Fruit fly (Drosophila melanogaster) whole organism, embryonic: Measurements from ENCODE around the gene Scgbeta.

Experiments
- Bgb ChIP-seq: fragments of 200-800 bp; sonication (Bioruptor generic); IDR thresholded peaks from 2 replicates; pipeline ENCODE4 v1.3.6; 2022; ENCODE audit warnings: missing biosample characterization, missing genetic modification characterization; ENCODE audit not compliant: partially characterized antibody
- CG10462 ChIP-seq: fragments of 200-800 bp; sonication (Bioruptor generic); optimal IDR thresholded peaks from 2 replicates; lab custom pipeline; 2016; ENCODE audit warnings: missing biosample characterization, missing genetic modification characterization
- CG12155 ChIP-seq: fragments of 200-800 bp; sonication (Bioruptor generic); optimal IDR thresholded peaks from 3 replicates; lab custom pipeline; 2016; ENCODE audit warnings: missing biosample characterization, missing genetic modification characterization
- CG12219 ChIP-seq: fragments of 200-800 bp; sonication (Bioruptor generic); optimal IDR thresholded peaks from 3 replicates; lab custom pipeline; 2018; ENCODE audit warnings: missing biosample characterization, mild to moderate bottlenecking, missing genetic modification characterization
- CG12942 ChIP-seq: fragments of 200-800 bp; sonication (Bioruptor generic); optimal IDR thresholded peaks from 3 replicates; lab custom pipeline; 2016; ENCODE audit warnings: missing biosample characterization, missing genetic modification characterization
- CG13123 ChIP-seq: fragments of 200-800 bp; sonication (Bioruptor generic); optimal IDR thresholded peaks from 2 replicates; lab custom pipeline; 2016; ENCODE audit warnings: missing biosample characterization, missing genetic modification characterization
- CG14710 ChIP-seq: fragments of 200-800 bp; sonication (Bioruptor generic); optimal IDR thresholded peaks from 3 replicates; lab custom pipeline; 2019; ENCODE audit warnings: missing biosample characterization, mild to moderate bottlenecking, missing genetic modification characterization, moderate library complexity
- CG15514 ChIP-seq: fragments of 200-800 bp; sonication (Bioruptor generic); optimal IDR thresholded peaks from 3 replicates; lab custom pipeline; 2017; ENCODE audit warnings: missing biosample characterization, missing genetic modification characterization, mild to moderate bottlenecking, moderate library complexity, missing genetic modification reagents
- CG1647 ChIP-seq: fragments of 200-800 bp; sonication (Bioruptor generic); optimal IDR thresholded peaks from 3 replicates; lab custom pipeline; 2016; ENCODE audit warnings: missing biosample characterization, missing genetic modification characterization
- CG18476 ChIP-seq: fragments of 200-800 bp; sonication (Bioruptor generic); optimal IDR thresholded peaks from 2 replicates; lab custom pipeline; 2016; ENCODE audit warnings: missing biosample characterization, mild to moderate bottlenecking, missing genetic modification characterization
- CG30020 ChIP-seq: fragments of 200-800 bp; optimal IDR thresholded peaks from 2 replicates; lab custom pipeline; 2019; ENCODE audit warnings: missing biosample characterization, mild to moderate bottlenecking, missing genetic modification characterization, moderate library complexity
- CG30403 ChIP-seq: fragments of 200-800 bp; sonication (Bioruptor generic); optimal IDR thresholded peaks from 3 replicates; lab custom pipeline; 2016; ENCODE audit warnings: missing biosample characterization, missing genetic modification characterization
- CG3838 ChIP-seq: fragments of 200-800 bp; sonication (Bioruptor generic); optimal IDR thresholded peaks from 3 replicates; lab custom pipeline; 2016; ENCODE audit warnings: missing biosample characterization, missing genetic modification characterization
- CG5180 ChIP-seq: fragments of 200-800 bp; sonication (Bioruptor generic); optimal IDR thresholded peaks from 3 replicates; lab custom pipeline; 2017; ENCODE audit warnings: missing biosample characterization, missing genetic modification characterization, mild to moderate bottlenecking, moderate library complexity, missing genetic modification reagents
- CG5245 ChIP-seq: fragments of 200-800 bp; sonication (Bioruptor generic); optimal IDR thresholded peaks from 3 replicates; lab custom pipeline; 2016; ENCODE audit warnings: missing biosample characterization, missing genetic modification characterization
- CG7745 ChIP-seq: fragments of 200-800 bp; sonication (Bioruptor generic); optimal IDR thresholded peaks from 2 replicates; lab custom pipeline; 2018; ENCODE audit warnings: missing biosample characterization, mild to moderate bottlenecking, missing genetic modification characterization, moderate library complexity
- CG7928 ChIP-seq: fragments of 200-800 bp; sonication (Bioruptor generic); optimal IDR thresholded peaks from 2 replicates; lab custom pipeline; 2017; ENCODE audit warnings: missing biosample characterization, mild to moderate bottlenecking, missing genetic modification characterization
- Chrac-16 ChIP-seq: fragments of 200-800 bp; sonication (Bioruptor generic); optimal IDR thresholded peaks from 3 replicates; lab custom pipeline; 2016; ENCODE audit warnings: missing biosample characterization, missing genetic modification characterization
- CkIIα-i1 ChIP-seq: fragments of 200-800 bp; sonication (Bioruptor generic); IDR thresholded peaks from 2 replicates; pipeline ENCODE4 v1.3.6; 2022; ENCODE audit warnings: missing biosample characterization, missing genetic modification characterization
- E2f2 ChIP-seq: fragments of 200-800 bp; sonication (Bioruptor generic); IDR thresholded peaks from 2 replicates; pipeline ENCODE4 v1.3.6; 2022; ENCODE audit warnings: missing biosample characterization, missing genetic modification characterization
- Elba2 ChIP-seq: fragments of 200-800 bp; sonication (Bioruptor generic); optimal IDR thresholded peaks from 3 replicates; lab custom pipeline; 2016; ENCODE audit warnings: missing biosample characterization, missing genetic modification characterization
- Ets97D ChIP-seq: fragments of 200-800 bp; sonication (Bioruptor generic); optimal IDR thresholded peaks from 3 replicates; lab custom pipeline; 2016; ENCODE audit warnings: missing biosample characterization, missing genetic modification characterization
- HLHmδ ChIP-seq: fragments of 200-800 bp; sonication (Bioruptor generic); optimal IDR thresholded peaks from 2 replicates; lab custom pipeline; 2018; ENCODE audit warnings: missing biosample characterization, mild to moderate bottlenecking, missing genetic modification characterization, moderate library complexity
- Hand ChIP-seq: fragments of 200-800 bp; sonication (Bioruptor generic); optimal IDR thresholded peaks from 2 replicates; lab custom pipeline; 2017; ENCODE audit warnings: mild to moderate bottlenecking, missing biosample characterization, missing genetic modification reagents, missing genetic modification characterization
- Jarid2 ChIP-seq: fragments of 200-800 bp; sonication (Bioruptor generic); optimal IDR thresholded peaks from 3 replicates; lab custom pipeline; 2017; ENCODE audit warnings: mild to moderate bottlenecking, missing biosample characterization, missing genetic modification reagents, missing genetic modification characterization
- Mad ChIP-seq: fragments of 200-800 bp; sonication (Bioruptor generic); optimal IDR thresholded peaks from 2 replicates; lab custom pipeline; 2016; ENCODE audit warnings: missing biosample characterization, missing genetic modification characterization
- Med ChIP-seq: fragments of 200-800 bp; sonication (Bioruptor generic); peaks from one replicate; lab custom pipeline; 2016; ENCODE audit warnings: missing biosample characterization, missing genetic modification characterization, mild to moderate bottlenecking, inconsistent platforms, moderate library complexity
- Meics ChIP-seq: fragments of 200-800 bp; sonication (Bioruptor generic); optimal IDR thresholded peaks from 2 replicates; lab custom pipeline; 2017; ENCODE audit warnings: missing biosample characterization, mild to moderate bottlenecking, missing genetic modification characterization
- NfI ChIP-seq: fragments of 200-800 bp; sonication (Bioruptor generic); optimal IDR thresholded peaks from 3 replicates; lab custom pipeline; 2018; ENCODE audit warnings: missing biosample characterization, mild to moderate bottlenecking, missing genetic modification characterization, moderate library complexity
- Sox100B ChIP-seq: fragments of 200-800 bp; sonication (Bioruptor generic); optimal IDR thresholded peaks from 3 replicates; lab custom pipeline; 2018; ENCODE audit warnings: missing biosample characterization, mild to moderate bottlenecking, missing genetic modification characterization
- ato ChIP-seq: fragments of 200-800 bp; sonication (Bioruptor generic); IDR thresholded peaks from 2 replicates; pipeline ENCODE4 v1.3.6; 2022; ENCODE audit warnings: missing biosample characterization, missing genetic modification characterization; ENCODE audit not compliant: partially characterized antibody
- crc ChIP-seq: fragments of 200-800 bp; sonication (Bioruptor generic); optimal IDR thresholded peaks from 2 replicates; lab custom pipeline; 2016; ENCODE audit warnings: missing biosample characterization, missing genetic modification characterization
- da ChIP-seq: fragments of 200-800 bp; sonication (Bioruptor generic); optimal IDR thresholded peaks from 2 replicates; lab custom pipeline; 2016; ENCODE audit warnings: missing biosample characterization, missing genetic modification characterization
- dimm ChIP-seq: fragments of 200-800 bp; sonication (Bioruptor generic); IDR thresholded peaks from 2 replicates; pipeline ENCODE4 v1.3.6; 2022; ENCODE audit warnings: missing biosample characterization, missing genetic modification characterization
- emc ChIP-seq: fragments of 200-800 bp; sonication (Bioruptor generic); optimal IDR thresholded peaks from 2 replicates; lab custom pipeline; 2016; ENCODE audit warnings: missing biosample characterization, missing genetic modification characterization
- ems ChIP-seq: fragments of 200-800 bp; sonication (Bioruptor generic); optimal IDR thresholded peaks from 3 replicates; lab custom pipeline; 2016; ENCODE audit warnings: missing biosample characterization, missing genetic modification characterization
- esg ChIP-seq: fragments of 200-800 bp; sonication (Bioruptor generic); conservative IDR thresholded peaks from 2 replicates; pipeline ENCODE4 v1.3.6; 2022; ENCODE audit warnings: missing biosample characterization, missing genetic modification characterization
- fd64A ChIP-seq: fragments of 200-800 bp; sonication (Bioruptor generic); optimal IDR thresholded peaks from 3 replicates; lab custom pipeline; 2018; ENCODE audit warnings: missing biosample characterization, mild to moderate bottlenecking, missing genetic modification characterization
- gem ChIP-seq: fragments of 200-800 bp; sonication (Bioruptor generic); optimal IDR thresholded peaks from 2 replicates; lab custom pipeline; 2019; ENCODE audit warnings: missing biosample characterization, mild to moderate bottlenecking, missing genetic modification characterization, moderate library complexity
- gfzf ChIP-seq: fragments of 200-800 bp; sonication (Bioruptor generic); optimal IDR thresholded peaks from 2 replicates; lab custom pipeline; 2016; ENCODE audit warnings: missing biosample characterization, mild to moderate bottlenecking, missing genetic modification characterization, moderate library complexity
- gsb ChIP-seq: fragments of 200-800 bp; sonication (Bioruptor generic); IDR thresholded peaks from 2 replicates; pipeline ENCODE4 v1.3.6; 2022; ENCODE audit warnings: missing biosample characterization, missing genetic modification characterization
- mam ChIP-seq: fragments of 200-800 bp; sonication (Bioruptor generic); optimal IDR thresholded peaks from 3 replicates; lab custom pipeline; 2016; ENCODE audit warnings: missing biosample characterization, missing genetic modification characterization
- nom ChIP-seq: fragments of 200-800 bp; sonication (Bioruptor generic); optimal IDR thresholded peaks from 2 replicates; lab custom pipeline; 2017; ENCODE audit warnings: missing biosample characterization, missing genetic modification characterization, mild to moderate bottlenecking, moderate library complexity, missing genetic modification reagents
- pnt ChIP-seq: fragments of 200-800 bp; sonication (Bioruptor generic); optimal IDR thresholded peaks from 3 replicates; lab custom pipeline; 2016; ENCODE audit warnings: missing biosample characterization, missing genetic modification characterization
- salm ChIP-seq: fragments of 200-800 bp; sonication (Bioruptor generic); optimal IDR thresholded peaks from 2 replicates; lab custom pipeline; 2018; ENCODE audit warnings: missing biosample characterization, mild to moderate bottlenecking, missing genetic modification characterization
- sd ChIP-seq: fragments of 200-800 bp; sonication (Bioruptor generic); optimal IDR thresholded peaks from 3 replicates; lab custom pipeline; 2018; ENCODE audit warnings: missing biosample characterization, mild to moderate bottlenecking, missing genetic modification characterization, moderate library complexity
- sima ChIP-seq: fragments of 200-800 bp; sonication (Bioruptor generic); optimal IDR thresholded peaks from 2 replicates; lab custom pipeline; 2016; ENCODE audit warnings: missing biosample characterization, missing genetic modification characterization
- slp2 ChIP-seq: fragments of 200-800 bp; sonication (Bioruptor generic); optimal IDR thresholded peaks from 2 replicates; lab custom pipeline; 2016; ENCODE audit warnings: missing biosample characterization, missing genetic modification characterization
- ssp ChIP-seq: fragments of 200-800 bp; sonication (Bioruptor generic); IDR thresholded peaks from 2 replicates; pipeline ENCODE4 v1.3.6; 2022; ENCODE audit warnings: missing biosample characterization, missing genetic modification characterization
- sug ChIP-seq: fragments of 200-800 bp; optimal IDR thresholded peaks from 2 replicates; lab custom pipeline; 2019; ENCODE audit warnings: missing biosample characterization, mild to moderate bottlenecking, missing genetic modification characterization, moderate library complexity
- tgo ChIP-seq: fragments of 200-800 bp; sonication (Bioruptor generic); IDR thresholded peaks from 3 replicates; pipeline ENCODE4 v1.3.6; 2022; ENCODE audit warnings: missing biosample characterization, missing genetic modification characterization
- vfl ChIP-seq: fragments of 200-800 bp; sonication (Bioruptor generic); optimal IDR thresholded peaks from 2 replicates; lab custom pipeline; 2016; ENCODE audit warnings: missing biosample characterization, missing genetic modification characterization

The Scgbeta gene

DNA sequence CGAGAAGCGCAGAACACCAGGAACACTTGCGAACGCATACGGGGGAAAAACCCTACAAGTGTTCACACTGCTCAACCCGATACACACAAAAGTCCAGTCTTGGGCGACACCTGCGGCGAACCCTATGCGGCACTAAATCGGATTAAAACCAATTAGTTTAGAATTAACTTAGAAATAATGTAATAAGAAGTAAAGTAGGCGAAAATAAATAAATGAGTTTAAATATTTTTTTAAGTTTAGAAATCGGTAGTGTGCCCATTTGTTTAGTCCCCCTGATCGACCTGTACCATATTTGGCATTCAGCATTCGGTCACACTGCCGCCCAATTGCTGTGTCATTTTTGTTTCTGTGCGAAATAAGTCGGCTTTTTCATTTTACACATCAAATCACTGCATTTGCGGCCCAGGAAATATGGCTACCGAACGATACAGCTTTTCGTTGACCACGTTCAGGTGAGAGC lies 8.8 kb upstream of the Scgbeta start, which contains the start of gene Prosalpha2 (continued):
- TF ChIP-seq CG30020 (tag; lab: Kevin White, UChicago) (peak; percentile 53), salm (tag; lab: Kevin White, UChicago) (no peak), ssp (GFP tag; lab: Robert Waterston, UW) (peak; percentile 38), NfI (GFP tag; lab: Kevin White, UChicago) (peak; percentile 43), fd64A (no peak), CkIIα-i1 (GFP tag; lab: Robert Waterston, UW) (no peak), tgo (GFP tag; lab: Robert Waterston, UW) (no peak), Ets97D (peak; percentile 2), CG3838 (GFP tag; lab: Kevin White, UChicago) (no peak), HLHmδ (GFP tag; lab: Kevin White, UChicago) (no peak), crc (no peak), Jarid2 (GFP tag; lab: Kevin White, UChicago) (no peak), pnt (GFP tag; lab: Kevin White, UChicago) (no peak), CG7928 (GFP tag; lab: Kevin White, UChicago) (no peak), gsb (no peak), esg (GFP tag; lab: Robert Waterston, UW) (no peak), CG13123 (GFP tag; lab: Kevin White, UChicago) (no peak), CG7745 (no peak), CG1647 (GFP tag; lab: Kevin White, UChicago) (no peak), da (no peak), mam (GFP tag; lab: Kevin White, UChicago) (no peak), ems (GFP tag; lab: Kevin White, UChicago) (no peak), nom (GFP tag; lab: Kevin White, UChicago) (peak; percentile 1), ato (GFP tag; lab: Robert Waterston, UW) (no peak), CG12155 (peak; percentile 14), dimm (GFP tag; lab: Robert Waterston, UW) (no peak), CG10462 (GFP tag; lab: Kevin White, UChicago) (no peak), CG30403 (GFP tag; lab: Kevin White, UChicago) (no peak), Elba2 (GFP tag; lab: Kevin White, UChicago) (peak; percentile 72), Bgb (no peak), Hand (no peak), Med (GFP tag; lab: Kevin White, UChicago) (peak; percentile 73), Chrac-16 (GFP tag; lab: Kevin White, UChicago) (no peak), CG14710 (tag; lab: Kevin White, UChicago) (peak; percentile 80), CG12942 (GFP tag; lab: Kevin White, UChicago) (no peak), gem (tag; lab: Kevin White, UChicago) (no peak), vfl (GFP tag; lab: Kevin White, UChicago) (no peak), sima (no peak), CG5245 (GFP tag; lab: Kevin White, UChicago) (no peak), slp2 (GFP tag; lab: Kevin White, UChicago) (no peak), Sox100B (GFP tag; lab: Kevin White, UChicago) (no peak), Meics (GFP tag; lab: Kevin White, UChicago) (no peak), E2f2 (GFP tag; lab: Robert Waterston, UW) (peak; percentile 68), gfzf (GFP tag; lab: Kevin White, UChicago) (peak; percentile 83), Mad (GFP tag; lab: Kevin White, UChicago) (no peak), emc (GFP tag; lab: Kevin White, UChicago) (no peak), CG12219 (no peak), CG18476 (GFP tag; lab: Kevin White, UChicago) (no peak), sug (tag; lab: Kevin White, UChicago) (peak; percentile 40), sd (tag; lab: Kevin White, UChicago) (no peak), CG15514 (GFP tag; lab: Kevin White, UChicago) (peak; percentile 62), CG5180 (GFP tag; lab: Kevin White, UChicago) (no peak)
